Worm (Caenorhabditis elegans) whole organism, young adult: ENCODE results near the gene pdhb-1.

Experiments used
- C17E4.6 ChIP-seq: fragments of 200-800 bp; sonication (Bioruptor generic); IDR thresholded peaks from 2 replicates; pipeline ENCODE4 v1.3.6; 2022; ENCODE audit warnings: missing genetic modification reagents, missing genetic modification characterization, missing compliant biosample characterization
- F10E7.11 ChIP-seq: sonication (generic microtip); optimal IDR thresholded peaks from 2 replicates; lab custom pipeline; 2017; ENCODE audit warnings: mild to moderate bottlenecking, missing genetic modification characterization, moderate library complexity, missing compliant biosample characterization
- F22D6.2 ChIP-seq: sonication (generic microtip); optimal IDR thresholded peaks from 2 replicates; lab custom pipeline; 2016; ENCODE audit warnings: mild to moderate bottlenecking, missing genetic modification characterization, missing compliant biosample characterization
- F23B12.7 ChIP-seq: sonication (generic microtip); optimal IDR thresholded peaks from 2 replicates; lab custom pipeline; 2017; ENCODE audit warnings: missing genetic modification characterization, mild to moderate bottlenecking, missing compliant biosample characterization, antibody characterized with exemption, moderate library complexity; ENCODE audit not compliant: insufficient read depth
- F39B2.1 ChIP-seq: fragments of 200-800 bp; sonication (Bioruptor generic); IDR thresholded peaks from 2 replicates; pipeline ENCODE4 v1.3.6; 2022; ENCODE audit warnings: missing genetic modification reagents, missing genetic modification characterization, missing compliant biosample characterization
- F49E8.2 ChIP-seq: sonication (generic microtip); optimal IDR thresholded peaks from 3 replicates; lab custom pipeline; 2017; ENCODE audit warnings: missing genetic modification characterization, mild to moderate bottlenecking, missing compliant biosample characterization, antibody characterized with exemption, moderate library complexity; ENCODE audit not compliant: insufficient read depth
- F52B5.7 ChIP-seq: sonication (generic microtip); optimal IDR thresholded peaks from 2 replicates; lab custom pipeline; 2016; ENCODE audit warnings: mild to moderate bottlenecking, missing genetic modification characterization, missing compliant biosample characterization
- F55B11.4 ChIP-seq: sonication (generic microtip); optimal IDR thresholded peaks from 2 replicates; lab custom pipeline; 2016; ENCODE audit warnings: missing compliant biosample characterization, missing genetic modification characterization, borderline replicate concordance; ENCODE audit not compliant: insufficient read depth
- F57C9.4 ChIP-seq: sonication (generic microtip); optimal IDR thresholded peaks from 2 replicates; lab custom pipeline; 2017; ENCODE audit warnings: mild to moderate bottlenecking, missing genetic modification characterization, missing compliant biosample characterization
- K11D2.4 ChIP-seq: fragments of 200-800 bp; sonication (Bioruptor generic); IDR thresholded peaks from 2 replicates; pipeline ENCODE4 v1.3.6; 2022; ENCODE audit warnings: missing genetic modification reagents, missing genetic modification characterization, missing compliant biosample characterization
- T26A5.8 ChIP-seq: sonication (generic microtip); optimal IDR thresholded peaks from 2 replicates; lab custom pipeline; 2016; ENCODE audit warnings: missing genetic modification characterization, missing compliant biosample characterization
- Y67H2A.10 ChIP-seq: fragments of 200-800 bp; sonication (Bioruptor generic); conservative IDR thresholded peaks from 2 replicates; pipeline ENCODE4 v1.3.6; 2022; ENCODE audit warnings: missing genetic modification reagents, missing genetic modification characterization, missing compliant biosample characterization
- ama-1 ChIP-seq, 3 experiments: fragments of 150-350 bp in 1 of 3; sonication (generic microtip) in 2 of 3; optimal IDR thresholded peaks; 2 replicates each; lab custom pipeline; 2014 to 2018; ENCODE audit warnings: missing biosample characterization in 2 of 3, missing genetic modification characterization in 2 of 3, missing genetic modification reagents in 2 of 3
- athp-1 ChIP-seq: sonication (generic microtip); optimal IDR thresholded peaks from 2 replicates; lab custom pipeline; 2017; ENCODE audit warnings: mild to moderate bottlenecking, missing genetic modification characterization, missing compliant biosample characterization
- attf-3 ChIP-seq: fragments of 200-800 bp; sonication (Bioruptor generic); conservative IDR thresholded peaks from 2 replicates; pipeline ENCODE4 v1.3.6; 2022; ENCODE audit warnings: missing genetic modification reagents, missing genetic modification characterization, missing compliant biosample characterization
- bed-2 ChIP-seq: fragments of 200-800 bp; sonication (Bioruptor generic); IDR thresholded peaks from 2 replicates; pipeline ENCODE4 v1.3.6; 2022; ENCODE audit warnings: missing genetic modification reagents, missing genetic modification characterization, missing compliant biosample characterization
- ccch-3 ChIP-seq: fragments of 200-800 bp; sonication (Bioruptor generic); optimal IDR thresholded peaks from 2 replicates; lab custom pipeline; 2018; ENCODE audit warnings: mild to moderate bottlenecking, missing genetic modification characterization, missing compliant biosample characterization
- cebp-2 ChIP-seq: fragments of 200-800 bp; sonication (Bioruptor generic); IDR thresholded peaks from 2 replicates; pipeline ENCODE4 v1.3.6; 2022; ENCODE audit warnings: missing genetic modification characterization, missing compliant biosample characterization
- egl-18 ChIP-seq: fragments of 200-800 bp; sonication (Bioruptor generic); IDR thresholded peaks from 2 replicates; pipeline ENCODE4 v1.3.6; 2022; ENCODE audit warnings: missing genetic modification reagents, missing genetic modification characterization, missing compliant biosample characterization
- egrh-3 ChIP-seq: fragments of 200-800 bp; sonication (Bioruptor generic); IDR thresholded peaks from 2 replicates; pipeline ENCODE4 v1.3.6; 2022; ENCODE audit warnings: missing genetic modification reagents, missing genetic modification characterization, missing compliant biosample characterization
- ekl-4 ChIP-seq: fragments of 200-800 bp; sonication (Bioruptor generic); IDR thresholded peaks from 2 replicates; pipeline ENCODE4 v1.3.6; 2022; ENCODE audit warnings: missing genetic modification reagents, missing genetic modification characterization, missing compliant biosample characterization
- lin-26 ChIP-seq: fragments of 200-800 bp; sonication (Bioruptor generic); IDR thresholded peaks from 2 replicates; pipeline ENCODE4 v1.3.6; 2022; ENCODE audit warnings: missing genetic modification reagents, missing genetic modification characterization, missing compliant biosample characterization
- lsl-1 ChIP-seq: fragments of 200-800 bp; sonication (Bioruptor generic); optimal IDR thresholded peaks from 2 replicates; lab custom pipeline; 2018; ENCODE audit warnings: mild to moderate bottlenecking, missing genetic modification characterization, moderate library complexity, missing compliant biosample characterization
- madf-10 ChIP-seq: sonication (generic microtip); optimal IDR thresholded peaks from 2 replicates; lab custom pipeline; 2016; ENCODE audit warnings: mild to moderate bottlenecking, missing genetic modification characterization, missing compliant biosample characterization
- madf-3 ChIP-seq: fragments of 200-800 bp; sonication (Bioruptor generic); IDR thresholded peaks from 2 replicates; pipeline ENCODE4 v1.3.6; 2022; ENCODE audit warnings: missing genetic modification reagents, missing genetic modification characterization, missing compliant biosample characterization
- madf-6 ChIP-seq: fragments of 200-800 bp; sonication (Bioruptor generic); IDR thresholded peaks from 2 replicates; pipeline ENCODE4 v1.3.6; 2022; ENCODE audit warnings: missing genetic modification reagents, missing genetic modification characterization, missing compliant biosample characterization
- madf-8 ChIP-seq: fragments of 200-800 bp; sonication (Bioruptor generic); conservative IDR thresholded peaks from 2 replicates; pipeline ENCODE4 v1.3.6; 2022; ENCODE audit warnings: missing genetic modification reagents, missing genetic modification characterization, missing compliant biosample characterization
- mes-4 ChIP-seq: sonication (generic microtip); optimal IDR thresholded peaks from 2 replicates; lab custom pipeline; 2016; ENCODE audit warnings: missing genotype, missing genetic modification characterization, missing compliant biosample characterization
- mxl-1 ChIP-seq: sonication (generic microtip); optimal IDR thresholded peaks from 2 replicates; lab custom pipeline; 2016; ENCODE audit warnings: missing genetic modification characterization, missing compliant biosample characterization
- nfyb-1 ChIP-seq: fragments of 200-800 bp; sonication (Bioruptor generic); IDR thresholded peaks from 2 replicates; pipeline ENCODE4 v1.3.6; 2022; ENCODE audit warnings: missing genetic modification reagents, missing genetic modification characterization, missing compliant biosample characterization
- nhr-80 ChIP-seq: sonication (generic microtip); optimal IDR thresholded peaks from 2 replicates; lab custom pipeline; 2016; ENCODE audit warnings: missing genetic modification characterization, missing compliant biosample characterization
- rec-8 ChIP-seq, 2 experiments: sonication (generic microtip); optimal IDR thresholded peaks; 2 replicates each; lab custom pipeline; 2016; ENCODE audit warnings: mild to moderate bottlenecking in 2 of 2, missing genetic modification characterization in 2 of 2, missing genetic modification reagents in 2 of 2, missing genotype in 2 of 2, missing biosample characterization in 1 of 2, missing compliant biosample characterization in 1 of 2, moderate library complexity in 1 of 2
- sea-2 ChIP-seq: fragments of 200-800 bp; sonication (Bioruptor generic); IDR thresholded peaks from 2 replicates; pipeline ENCODE4 v1.3.6; 2022; ENCODE audit warnings: missing genetic modification characterization, missing compliant biosample characterization
- snpc-4 ChIP-seq, 5 experiments: fragments of 150-350 bp in 1 of 5; sonication (generic microtip) in 4 of 5; optimal IDR thresholded peaks; 2 replicates each; lab custom pipeline; 2014 to 2018; ENCODE audit warnings: missing genetic modification characterization in 5 of 5, missing biosample characterization in 3 of 5, antibody characterized with exemption in 2 of 5, mild to moderate bottlenecking in 2 of 5, missing compliant biosample characterization in 2 of 5, missing genotype in 2 of 5, moderate library complexity in 2 of 5, missing genetic modification reagents in 1 of 5
- tbp1 ChIP-seq: fragments of 200-800 bp; sonication (Bioruptor generic); optimal IDR thresholded peaks from 2 replicates; lab custom pipeline; 2018; ENCODE audit warnings: mild to moderate bottlenecking, missing genetic modification characterization, missing compliant biosample characterization
- unc-130 ChIP-seq: sonication (generic microtip); optimal IDR thresholded peaks from 2 replicates; lab custom pipeline; 2016; ENCODE audit warnings: missing genetic modification reagents, missing genetic modification characterization, missing compliant biosample characterization
- zfh-2 ChIP-seq: fragments of 200-800 bp; sonication (Bioruptor generic); conservative IDR thresholded peaks from 2 replicates; pipeline ENCODE4 v1.3.6; 2022; ENCODE audit warnings: missing genetic modification reagents, missing genetic modification characterization, missing compliant biosample characterization
- zim-3 ChIP-seq: sonication (generic microtip); optimal IDR thresholded peaks from 2 replicates; lab custom pipeline; 2017; ENCODE audit warnings: mild to moderate bottlenecking, missing genetic modification characterization, moderate library complexity, missing compliant biosample characterization
- ztf-18 ChIP-seq: sonication (generic microtip); optimal IDR thresholded peaks from 2 replicates; lab custom pipeline; 2016; ENCODE audit warnings: missing genotype, mild to moderate bottlenecking, missing genetic modification characterization, missing compliant biosample characterization
- ztf-6 ChIP-seq: fragments of 200-800 bp; sonication (Bioruptor generic); IDR thresholded peaks from 2 replicates; pipeline ENCODE4 v1.3.6; 2022; ENCODE audit warnings: missing genetic modification reagents, missing genetic modification characterization, missing compliant biosample characterization

pdhb-1 gene

DNA sequence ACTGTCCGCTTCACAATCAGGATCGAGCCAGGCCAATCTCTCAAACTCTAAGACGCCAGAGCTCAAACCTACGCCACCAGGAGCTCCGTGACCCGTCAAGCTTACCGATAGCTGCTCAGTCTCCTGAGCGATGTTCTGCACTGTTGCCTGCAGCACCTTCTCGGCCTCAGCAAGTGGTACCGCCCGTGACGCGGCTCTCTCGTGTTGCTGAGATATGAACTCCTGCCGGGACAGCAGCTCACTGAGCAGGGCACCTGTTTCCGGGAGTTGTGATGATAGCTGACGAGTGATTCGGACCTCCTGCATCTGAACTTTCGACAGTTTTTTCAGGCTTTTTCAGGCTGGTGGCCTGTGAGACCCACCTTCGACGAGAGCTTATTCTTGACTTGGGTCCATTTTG lies 1.4 kb upstream of the pdhb-1 start:
- TF ChIP-seq bed-2 (GFP tag; lab: Robert Waterston, UW) (0 out of 2 replicates have a peak, but pooled peaks have one; percentile 26), zfh-2 (GFP tag; lab: Robert Waterston, UW) (peak; percentile 62; the same call in 1 of the 2 replicates), egrh-3 (peak; percentile 50; the same call in 1 of the 2 replicates), madf-8 (no peak), F39B2.1 (GFP tag; lab: Robert Waterston, UW) (no peak), ama-1 (optimal IDR thresholded peaks at IDR 0.05; lab: Kevin White, UChicago) (no peak), ama-1 (GFP tag; optimal IDR thresholded peaks at IDR 0.05; lab: Kevin White, UChicago) (no peak)
- TF ChIP-seq, all 124 proteins: peak for 3

DNA sequence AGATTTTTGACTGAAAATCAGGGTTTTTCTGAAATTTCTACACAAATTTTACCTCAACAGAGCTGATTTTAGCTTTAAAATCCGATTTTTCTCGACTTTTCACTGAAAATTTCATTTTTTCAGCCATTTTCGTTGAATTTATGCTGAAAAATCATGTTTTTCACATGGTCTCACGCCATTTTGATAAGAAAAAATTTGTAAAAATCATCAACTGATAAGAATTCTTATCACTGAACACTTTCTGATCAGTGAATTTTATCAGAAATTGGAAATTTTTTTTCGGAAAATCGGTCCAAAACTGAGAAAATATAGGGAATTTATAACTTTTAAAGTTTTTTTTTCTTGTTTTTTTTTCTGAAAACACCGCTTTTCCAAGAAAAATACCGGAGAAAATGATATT lies 1.5 kb downstream of the pdhb-1 start:
- TF ChIP-seq cebp-2 (GFP tag; lab: Robert Waterston, UW) (no peak), snpc-4 (GFP tag; optimal IDR thresholded peaks at IDR 0.05; lab: Kevin White, UChicago) (no peak), snpc-4 (tag; optimal IDR thresholded peaks at IDR 0.05; lab: Kevin White, UChicago) (no peak), C17E4.6 (GFP tag; lab: Robert Waterston, UW) (no peak), T26A5.8 (no peak), ekl-4 (GFP tag; lab: Robert Waterston, UW) (no peak), zim-3 (tag; lab: Kevin White, UChicago) (no peak), ztf-18 (no peak), F23B12.7 (tag; lab: Kevin White, UChicago) (no peak), mxl-1 (tag; lab: Kevin White, UChicago) (no peak), F49E8.2 (tag; lab: Kevin White, UChicago) (no peak), F52B5.7 (no peak), athp-1 (tag; lab: Kevin White, UChicago) (no peak), madf-8 (no peak), F57C9.4 (tag; lab: Kevin White, UChicago) (no peak), sea-2 (no peak), madf-6 (GFP tag; lab: Robert Waterston, UW) (no peak), F10E7.11 (tag; lab: Kevin White, UChicago) (no peak), Y67H2A.10 (GFP tag; lab: Robert Waterston, UW) (no peak), K11D2.4 (no peak), mes-4 (no peak)

DNA sequence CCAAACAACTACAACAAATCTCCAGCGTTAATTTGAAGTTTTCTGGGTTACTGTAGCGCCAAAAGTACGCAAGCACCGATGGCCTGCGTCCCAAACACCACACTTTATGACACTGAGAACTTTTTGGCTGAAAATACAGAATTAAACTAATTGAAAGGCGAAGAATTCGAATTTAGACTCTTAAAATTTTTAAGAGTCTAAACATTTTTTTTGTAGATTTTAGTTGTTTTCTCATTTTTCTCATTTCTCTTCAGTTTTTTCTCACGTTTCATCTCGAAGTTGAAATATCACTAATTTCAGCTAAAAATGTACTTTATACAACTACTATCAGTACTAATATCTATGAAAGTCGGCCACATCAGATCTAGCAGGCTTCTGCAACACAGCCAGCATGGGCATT lies 15.9 kb downstream of the pdhb-1 start, which contains the start of gene lgc-9:
lgc-9 (plus strand) TSS at position 301 of the 400 bp plus-strand sequence.
- no peak for TF ChIP-seq madf-3 (GFP tag; lab: Robert Waterston, UW)
- TF ChIP-seq egrh-3 = no peak
- TF ChIP-seq madf-10 (tag; lab: Kevin White, UChicago) = no peak
- TF ChIP-seq zfh-2 (GFP tag; lab: Robert Waterston, UW) = no peak
- no peak for TF ChIP-seq nfyb-1
- no peak for TF ChIP-seq tbp1 (GFP tag; lab: Kevin White, UChicago)
- TF ChIP-seq lin-26 (GFP tag; lab: Robert Waterston, UW) = no peak
- TF ChIP-seq F22D6.2 = no peak
- TF ChIP-seq zim-3 (tag; lab: Kevin White, UChicago) = no peak
- no peak for TF ChIP-seq F55B11.4 (tag; lab: Kevin White, UChicago)
- no peak for TF ChIP-seq unc-130 (GFP tag; lab: Kevin White, UChicago)
- TF ChIP-seq nhr-80 (tag; lab: Kevin White, UChicago) = no peak
- TF ChIP-seq madf-6 (GFP tag; lab: Robert Waterston, UW) = no peak
- TF ChIP-seq F10E7.11 (tag; lab: Kevin White, UChicago) = no peak
- no peak for TF ChIP-seq ztf-6 (GFP tag; lab: Robert Waterston, UW)
- no peak for TF ChIP-seq ccch-3 (GFP tag; lab: Kevin White, UChicago)
- no peak for TF ChIP-seq egl-18 (GFP tag; lab: Robert Waterston, UW)
- no peak for TF ChIP-seq rec-8 (tag; optimal IDR thresholded peaks at IDR 0.05; lab: Kevin White, UChicago)
- no peak for TF ChIP-seq attf-3 (GFP tag; lab: Robert Waterston, UW)
- TF ChIP-seq lsl-1 (GFP tag; lab: Kevin White, UChicago) = no peak
